Fruit fly (Drosophila melanogaster) whole organism, embryonic: ENCODE results near the gene CG15382.

Source experiments
- CG10267 ChIP-seq: fragments of 200-800 bp; sonication (Bioruptor generic); optimal IDR thresholded peaks from 2 replicates; lab custom pipeline; 2018; ENCODE audit warnings: missing biosample characterization, mild to moderate bottlenecking, missing genetic modification characterization, moderate library complexity
- CG10543 ChIP-seq: fragments of 200-800 bp; sonication (Bioruptor generic); optimal IDR thresholded peaks from 3 replicates; lab custom pipeline; 2017; ENCODE audit warnings: missing biosample characterization, mild to moderate bottlenecking, missing genetic modification characterization, moderate library complexity
- CG12219 ChIP-seq: fragments of 200-800 bp; sonication (Bioruptor generic); optimal IDR thresholded peaks from 3 replicates; lab custom pipeline; 2018; ENCODE audit warnings: missing biosample characterization, mild to moderate bottlenecking, missing genetic modification characterization
- CG12659 ChIP-seq: fragments of 200-800 bp; sonication (Bioruptor generic); optimal IDR thresholded peaks from 3 replicates; lab custom pipeline; 2017; ENCODE audit warnings: mild to moderate bottlenecking, missing biosample characterization, missing genetic modification reagents, missing genetic modification characterization
- CG12769 ChIP-seq: fragments of 200-800 bp; sonication (Bioruptor generic); optimal IDR thresholded peaks from 2 replicates; lab custom pipeline; 2019; ENCODE audit warnings: missing biosample characterization, mild to moderate bottlenecking, missing genetic modification characterization, moderate library complexity
- CG12942 ChIP-seq: fragments of 200-800 bp; sonication (Bioruptor generic); optimal IDR thresholded peaks from 3 replicates; lab custom pipeline; 2016; ENCODE audit warnings: missing biosample characterization, missing genetic modification characterization
- CG13296 ChIP-seq: fragments of 200-800 bp; sonication (Bioruptor generic); optimal IDR thresholded peaks from 3 replicates; lab custom pipeline; 2018; ENCODE audit warnings: missing biosample characterization, mild to moderate bottlenecking, missing genetic modification characterization
- CG14441 ChIP-seq: fragments of 200-800 bp; sonication (Bioruptor generic); IDR thresholded peaks from 2 replicates; pipeline ENCODE4 v1.3.6; 2022; ENCODE audit warnings: missing biosample characterization, missing genetic modification characterization
- CG17186 ChIP-seq: fragments of 200-800 bp; sonication (Bioruptor generic); optimal IDR thresholded peaks from 3 replicates; lab custom pipeline; 2017; ENCODE audit warnings: missing biosample characterization, missing genetic modification reagents, missing genetic modification characterization
- CG17359 ChIP-seq: fragments of 200-800 bp; sonication (Bioruptor generic); optimal IDR thresholded peaks from 3 replicates; lab custom pipeline; 2018; ENCODE audit warnings: missing biosample characterization, mild to moderate bottlenecking, missing genetic modification characterization, moderate library complexity
- CG17612 ChIP-seq: fragments of 200-800 bp; sonication (Bioruptor generic); IDR thresholded peaks from 2 replicates; pipeline ENCODE4 v1.3.6; 2022; ENCODE audit warnings: missing biosample characterization, missing genetic modification characterization
- CG18262 ChIP-seq: fragments of 200-800 bp; optimal IDR thresholded peaks from 3 replicates; lab custom pipeline; 2019; ENCODE audit warnings: missing biosample characterization, mild to moderate bottlenecking, missing genetic modification characterization, moderate library complexity
- CG2678 ChIP-seq: fragments of 200-800 bp; sonication (Bioruptor generic); optimal IDR thresholded peaks from 3 replicates; lab custom pipeline; 2019; ENCODE audit warnings: missing biosample characterization, mild to moderate bottlenecking, missing genetic modification characterization, moderate library complexity
- CG2712 ChIP-seq: fragments of 200-800 bp; optimal IDR thresholded peaks from 3 replicates; lab custom pipeline; 2019; ENCODE audit warnings: missing biosample characterization, mild to moderate bottlenecking, missing genetic modification characterization, moderate library complexity
- CG32767 ChIP-seq: fragments of 200-800 bp; sonication (Bioruptor generic); IDR thresholded peaks from 2 replicates; pipeline ENCODE4 v1.3.6; 2022; ENCODE audit warnings: missing biosample characterization, missing genetic modification characterization
- CG33557 ChIP-seq: fragments of 200-800 bp; sonication (Bioruptor generic); optimal IDR thresholded peaks from 2 replicates; lab custom pipeline; 2019; ENCODE audit warnings: missing biosample characterization, mild to moderate bottlenecking, missing genetic modification characterization, moderate library complexity
- CG6813 ChIP-seq: fragments of 200-800 bp; sonication (Bioruptor generic); optimal IDR thresholded peaks from 2 replicates; lab custom pipeline; 2017; ENCODE audit warnings: missing biosample characterization, missing genetic modification characterization, mild to moderate bottlenecking, moderate library complexity, missing genetic modification reagents
- CG7556 ChIP-seq: fragments of 200-800 bp; sonication (Bioruptor generic); optimal IDR thresholded peaks from 2 replicates; lab custom pipeline; 2017; ENCODE audit warnings: missing biosample characterization, mild to moderate bottlenecking, missing genetic modification characterization
- CG7987 ChIP-seq: fragments of 200-800 bp; sonication (Bioruptor generic); optimal IDR thresholded peaks from 2 replicates; lab custom pipeline; 2018; ENCODE audit warnings: missing biosample characterization, mild to moderate bottlenecking, missing genetic modification characterization, moderate library complexity
- CG9727 ChIP-seq: fragments of 200-800 bp; sonication (Bioruptor generic); optimal IDR thresholded peaks from 3 replicates; lab custom pipeline; 2017; ENCODE audit warnings: missing biosample characterization, mild to moderate bottlenecking, missing genetic modification characterization
- Camta ChIP-seq: fragments of 200-800 bp; sonication (Bioruptor generic); optimal IDR thresholded peaks from 2 replicates; lab custom pipeline; 2016; ENCODE audit warnings: missing biosample characterization, missing genetic modification characterization
- Chrac-16 ChIP-seq: fragments of 200-800 bp; sonication (Bioruptor generic); optimal IDR thresholded peaks from 3 replicates; lab custom pipeline; 2016; ENCODE audit warnings: missing biosample characterization, missing genetic modification characterization
- CrebB ChIP-seq: fragments of 200-800 bp; sonication (Bioruptor generic); optimal IDR thresholded peaks from 3 replicates; lab custom pipeline; 2018; ENCODE audit warnings: missing biosample characterization, mild to moderate bottlenecking, missing genetic modification characterization
- Drgx ChIP-seq: fragments of 200-800 bp; sonication (Bioruptor generic); IDR thresholded peaks from 2 replicates; pipeline ENCODE4 v1.3.6; 2022; ENCODE audit warnings: missing biosample characterization, missing genetic modification characterization
- Elba2 ChIP-seq: fragments of 200-800 bp; sonication (Bioruptor generic); optimal IDR thresholded peaks from 3 replicates; lab custom pipeline; 2016; ENCODE audit warnings: missing biosample characterization, missing genetic modification characterization
- GATAe ChIP-seq: fragments of 200-800 bp; sonication (Bioruptor generic); conservative IDR thresholded peaks from 2 replicates; pipeline ENCODE4 v1.3.6; 2022; ENCODE audit warnings: missing biosample characterization, missing genetic modification characterization
- Lim3 ChIP-seq: fragments of 200-800 bp; sonication (Bioruptor generic); IDR thresholded peaks from 2 replicates; pipeline ENCODE4 v1.3.6; 2022; ENCODE audit warnings: missing biosample characterization, missing genetic modification characterization
- Lpt ChIP-seq: fragments of >200 bp; optimal IDR thresholded peaks from 2 replicates; lab custom pipeline; 2018; ENCODE audit warnings: missing biosample characterization, missing genetic modification characterization
- Max ChIP-seq: fragments of 200-800 bp; sonication (Bioruptor generic); optimal IDR thresholded peaks from 2 replicates; lab custom pipeline; 2016; ENCODE audit warnings: missing biosample characterization, mild to moderate bottlenecking, missing genetic modification characterization
- Pdp1 ChIP-seq, 2 experiments: fragments of 200-800 bp; sonication (Bioruptor generic); optimal IDR thresholded peaks; 3 replicates each; lab custom pipeline; 2016; ENCODE audit warnings: missing biosample characterization in 2 of 2, missing genetic modification characterization in 2 of 2, mild to moderate bottlenecking in 1 of 2, moderate library complexity in 1 of 2
- Rfx ChIP-seq: fragments of 200-800 bp; sonication (Bioruptor generic); IDR thresholded peaks from 2 replicates; pipeline ENCODE4 v1.3.6; 2022; ENCODE audit warnings: missing biosample characterization, missing genetic modification characterization
- Trl ChIP-seq, 3 experiments: fragments of >200 bp in 2 of 3; fragments of 200-800 bp in 1 of 3; sonication (Bioruptor generic) in 1 of 3; optimal IDR thresholded peaks; 2 replicates in 1 of 3; 3 replicates in 2 of 3; lab custom pipeline; 2016 to 2017; ENCODE audit warnings: missing biosample characterization in 1 of 3, missing genetic modification characterization in 1 of 3
- ac ChIP-seq: fragments of 200-800 bp; sonication (Bioruptor generic); optimal IDR thresholded peaks from 3 replicates; lab custom pipeline; 2017; ENCODE audit warnings: missing biosample characterization, mild to moderate bottlenecking, missing genetic modification characterization
- az2 ChIP-seq: fragments of 200-800 bp; sonication (Bioruptor generic); optimal IDR thresholded peaks from 3 replicates; lab custom pipeline; 2016; ENCODE audit warnings: missing biosample characterization, missing genetic modification characterization
- bab2 ChIP-seq: fragments of 200-800 bp; sonication (Bioruptor generic); optimal IDR thresholded peaks from 2 replicates; lab custom pipeline; 2016; ENCODE audit warnings: missing biosample characterization, missing genetic modification characterization
- caup ChIP-seq: fragments of 200-800 bp; sonication (Bioruptor generic); optimal IDR thresholded peaks from 3 replicates; lab custom pipeline; 2017; ENCODE audit warnings: missing biosample characterization, mild to moderate bottlenecking, missing genetic modification characterization, moderate library complexity; ENCODE audit not compliant: severe bottlenecking
- cg ChIP-seq: fragments of 200-800 bp; sonication (Bioruptor generic); optimal IDR thresholded peaks from 3 replicates; lab custom pipeline; 2019; ENCODE audit warnings: missing biosample characterization, mild to moderate bottlenecking, missing genetic modification characterization, moderate library complexity
- gfzf ChIP-seq: fragments of 200-800 bp; sonication (Bioruptor generic); optimal IDR thresholded peaks from 2 replicates; lab custom pipeline; 2016; ENCODE audit warnings: missing biosample characterization, mild to moderate bottlenecking, missing genetic modification characterization, moderate library complexity
- grau ChIP-seq: fragments of 200-800 bp; optimal IDR thresholded peaks from 3 replicates; lab custom pipeline; 2019; ENCODE audit warnings: missing biosample characterization, mild to moderate bottlenecking, missing genetic modification characterization, moderate library complexity
- gro ChIP-seq: fragments of 200-800 bp; sonication (Bioruptor generic); optimal IDR thresholded peaks from 2 replicates; lab custom pipeline; 2016; ENCODE audit warnings: missing biosample characterization, missing genetic modification characterization
- kni ChIP-seq: fragments of 200-800 bp; sonication (Bioruptor generic); optimal IDR thresholded peaks from 3 replicates; lab custom pipeline; 2017; ENCODE audit warnings: mild to moderate bottlenecking, missing biosample characterization, missing genetic modification reagents, missing genetic modification characterization
- pho ChIP-seq: fragments of 200-800 bp; sonication (Bioruptor generic); optimal IDR thresholded peaks from 2 replicates; lab custom pipeline; 2016; ENCODE audit warnings: missing biosample characterization, missing genetic modification characterization
- pum ChIP-seq: fragments of 200-800 bp; sonication (Bioruptor generic); optimal IDR thresholded peaks from 2 replicates; lab custom pipeline; 2016; ENCODE audit warnings: missing biosample characterization, missing genetic modification characterization
- sim ChIP-seq: fragments of 200-800 bp; sonication (Bioruptor generic); IDR thresholded peaks from 2 replicates; pipeline ENCODE4 v1.3.6; 2022; ENCODE audit warnings: missing biosample characterization, missing genetic modification characterization
- sna ChIP-seq: fragments of 200-800 bp; sonication (Bioruptor generic); IDR thresholded peaks from 2 replicates; pipeline ENCODE4 v1.3.6; 2022; ENCODE audit warnings: missing biosample characterization, missing genetic modification characterization; ENCODE audit not compliant: partially characterized antibody
- trh ChIP-seq: fragments of 200-800 bp; sonication (Bioruptor generic); optimal IDR thresholded peaks from 2 replicates; lab custom pipeline; 2016; ENCODE audit warnings: missing biosample characterization, missing genetic modification characterization
- tup ChIP-seq: fragments of 200-800 bp; sonication (Bioruptor generic); optimal IDR thresholded peaks from 2 replicates; lab custom pipeline; 2016; ENCODE audit warnings: missing biosample characterization, mild to moderate bottlenecking, missing genetic modification characterization, moderate library complexity

The CG15382 gene

dm6 chr2L:2166958-2167707 lies 11.6 kb downstream of the CG15382 start (continued):
- peak; percentile 71 for TF ChIP-seq kni (GFP tag; lab: Kevin White, UChicago)
- TF ChIP-seq Max (GFP tag; lab: Kevin White, UChicago) = no peak
- no peak for TF ChIP-seq CG32767 (GFP tag; lab: Robert Waterston, UW)
- peak; percentile 66 for TF ChIP-seq CG12769
- TF ChIP-seq CG10543 (GFP tag; lab: Kevin White, UChicago) = no peak
- no peak for TF ChIP-seq CG17186 (GFP tag; lab: Kevin White, UChicago)
- no peak for TF ChIP-seq Lpt
- TF ChIP-seq Chrac-16 = no peak
- TF ChIP-seq CG7556 (GFP tag; lab: Kevin White, UChicago) = no peak
- no peak for TF ChIP-seq CG12942 (GFP tag; lab: Kevin White, UChicago)
- TF ChIP-seq Rfx (GFP tag; lab: Robert Waterston, UW) = peak; percentile 5; the same call in 1 of the 2 replicates
- TF ChIP-seq sna (GFP tag; lab: Robert Waterston, UW) = no peak
- TF ChIP-seq CG33557 (GFP tag; lab: Kevin White, UChicago) = no peak
- TF ChIP-seq grau (tag; lab: Kevin White, UChicago) = no peak
- TF ChIP-seq CG2712 = peak; percentile 13
- TF ChIP-seq Drgx = 0 out of 2 replicates have a peak, but pooled peaks have one; percentile 47
- TF ChIP-seq CG17612 (GFP tag; lab: Robert Waterston, UW) = no peak

- TF ChIP-seq CG2678 (tag; lab: Kevin White, UChicago) (peak; percentile 67), CG9727 (GFP tag; lab: Kevin White, UChicago) (peak; percentile 38), CG10267 (no peak), ac (GFP tag; lab: Kevin White, UChicago) (peak; percentile 4), Pdp1 (GFP tag; optimal IDR thresholded peaks at IDR 0.05; lab: Kevin White, UChicago) (peak in 1 of 2 experiments; percentile 65), CG14441 (GFP tag; lab: Robert Waterston, UW) (no peak), gro (GFP tag; lab: Kevin White, UChicago) (no peak), CrebB (tag; lab: Kevin White, UChicago) (peak; percentile 62), sim (GFP tag; lab: Robert Waterston, UW) (no peak), GATAe (GFP tag; lab: Robert Waterston, UW) (peak; percentile 82), trh (no peak), Trl (optimal IDR thresholded peaks at IDR 0.05; lab: Kevin White, UChicago) (no peak), Trl (GFP tag; optimal IDR thresholded peaks at IDR 0.05; lab: Kevin White, UChicago) (no peak), az2 (no peak), Camta (GFP tag; lab: Kevin White, UChicago) (no peak), CG12659 (GFP tag; lab: Kevin White, UChicago) (peak; percentile 17), Elba2 (GFP tag; lab: Kevin White, UChicago) (no peak), CG7987 (peak; percentile 17), caup (GFP tag; lab: Kevin White, UChicago) (peak; percentile 69), Lim3 (0 out of 2 replicates have a peak, but pooled peaks have one; percentile 6), tup (GFP tag; lab: Kevin White, UChicago) (no peak), CG17359 (tag; lab: Kevin White, UChicago) (peak; percentile 31), cg (GFP tag; lab: Kevin White, UChicago) (peak; percentile 30), CG18262 (tag; lab: Kevin White, UChicago) (peak; percentile 4), CG13296 (GFP tag; lab: Kevin White, UChicago) (peak; percentile 67), CG6813 (GFP tag; lab: Kevin White, UChicago) (peak; percentile 70), gfzf (GFP tag; lab: Kevin White, UChicago) (no peak), CG12219 (peak; percentile 63), bab2 (GFP tag; lab: Kevin White, UChicago) (no peak), pum (no peak), pho (no peak)
These were observed 12.8 kb downstream of the CG15382 start for dm6 chr2L:2168184-2168893.
